Worm (Caenorhabditis elegans) whole organism, L3 larva: ENCODE data around the gene dab-1.

Experiments
- ZK546.5 ChIP-seq: sonication (generic microtip); optimal IDR thresholded peaks from 2 replicates; lab custom pipeline; 2017; ENCODE audit warnings: missing biosample characterization, missing genetic modification characterization
- aly-2 ChIP-seq: fragments of 150-350 bp; optimal IDR thresholded peaks from 2 replicates; lab custom pipeline; 2014; ENCODE audit warnings: missing biosample characterization, missing genetic modification characterization
- ceh-28 ChIP-seq: fragments of 150-350 bp; optimal IDR thresholded peaks from 2 replicates; lab custom pipeline; 2014; ENCODE audit warnings: missing biosample characterization, missing genetic modification reagents, missing genetic modification characterization
- ceh-82 ChIP-seq: fragments of 150-350 bp; optimal IDR thresholded peaks from 2 replicates; lab custom pipeline; 2014; ENCODE audit warnings: missing biosample characterization, missing genetic modification characterization
- ceh-9 ChIP-seq: sonication (generic microtip); optimal IDR thresholded peaks from 2 replicates; lab custom pipeline; 2018; ENCODE audit warnings: missing biosample characterization, missing genetic modification characterization
- daf-12 ChIP-seq: fragments of 150-350 bp; optimal IDR thresholded peaks from 2 replicates; lab custom pipeline; 2014; ENCODE audit warnings: missing biosample characterization, missing genetic modification reagents, missing genetic modification characterization
- egl-27 ChIP-seq: sonication (generic microtip); optimal IDR thresholded peaks from 4 replicates; lab custom pipeline; 2017; ENCODE audit warnings: missing biosample characterization, missing genetic modification reagents, missing genetic modification characterization
- elt-1 ChIP-seq: fragments of 150-350 bp; optimal IDR thresholded peaks from 2 replicates; lab custom pipeline; 2014; ENCODE audit warnings: missing biosample characterization, missing genetic modification characterization
- elt-2 ChIP-seq: sonication (generic microtip); optimal IDR thresholded peaks from 2 replicates; lab custom pipeline; 2016; ENCODE audit warnings: missing genetic modification reagents, mild to moderate bottlenecking, missing genetic modification characterization, missing compliant biosample characterization
- elt-3 ChIP-seq, 3 experiments: fragments of 150-350 bp in 1 of 3; sonication (generic microtip) in 2 of 3; optimal IDR thresholded peaks; 2 replicates in 2 of 3; 4 replicates in 1 of 3; lab custom pipeline; 2014 to 2017; ENCODE audit warnings: missing biosample characterization in 3 of 3, missing genetic modification characterization in 3 of 3
- eor-1 ChIP-seq, 2 experiments: fragments of 150-350 bp; optimal IDR thresholded peaks; 2 replicates each; lab custom pipeline; 2014 to 2018; ENCODE audit warnings: missing biosample characterization in 2 of 2, missing genetic modification characterization in 2 of 2
- fkh-2 ChIP-seq: fragments of 150-350 bp; optimal IDR thresholded peaks from 2 replicates; lab custom pipeline; 2014; ENCODE audit warnings: missing biosample characterization, missing genetic modification reagents, missing genetic modification characterization
- fos-1 ChIP-seq: fragments of 150-350 bp; optimal IDR thresholded peaks from 2 replicates; lab custom pipeline; 2014; ENCODE audit warnings: missing biosample characterization, missing genetic modification characterization
- hmg-11 ChIP-seq: sonication (generic microtip); optimal IDR thresholded peaks from 2 replicates; lab custom pipeline; 2016; ENCODE audit warnings: missing genetic modification characterization, missing compliant biosample characterization
- lin-39 ChIP-seq: fragments of 150-350 bp; optimal IDR thresholded peaks from 2 replicates; lab custom pipeline; 2018; ENCODE audit warnings: missing biosample characterization, missing genetic modification reagents, missing genetic modification characterization
- mdl-1 ChIP-seq: fragments of 150-350 bp; optimal IDR thresholded peaks from 2 replicates; lab custom pipeline; 2014; ENCODE audit warnings: missing biosample characterization, missing genetic modification characterization
- nhr-11 ChIP-seq: fragments of 150-350 bp; optimal IDR thresholded peaks from 2 replicates; lab custom pipeline; 2014; ENCODE audit warnings: missing biosample characterization, missing genetic modification characterization
- nhr-23 ChIP-seq: fragments of 150-350 bp; optimal IDR thresholded peaks from 2 replicates; lab custom pipeline; 2014; ENCODE audit warnings: missing biosample characterization, missing genetic modification reagents, missing genetic modification characterization
- nhr-237 ChIP-seq: fragments of 150-350 bp; optimal IDR thresholded peaks from 2 replicates; lab custom pipeline; 2014; ENCODE audit warnings: missing biosample characterization, missing genetic modification characterization
- nhr-25 ChIP-seq: sonication (generic microtip); optimal IDR thresholded peaks from 2 replicates; lab custom pipeline; 2017; ENCODE audit warnings: missing biosample characterization, missing genetic modification characterization
- nhr-28 ChIP-seq: fragments of 150-350 bp; optimal IDR thresholded peaks from 2 replicates; lab custom pipeline; 2014; ENCODE audit warnings: missing biosample characterization, missing genetic modification characterization
- nhr-43 ChIP-seq: sonication (generic microtip); optimal IDR thresholded peaks from 2 replicates; lab custom pipeline; 2016; ENCODE audit warnings: mild to moderate bottlenecking, missing genetic modification characterization, missing compliant biosample characterization; ENCODE audit not compliant: poor library complexity, severe bottlenecking
- nhr-76 ChIP-seq: fragments of 150-350 bp; sonication (generic microtip); optimal IDR thresholded peaks from 5 replicates; lab custom pipeline; 2014; ENCODE audit warnings: missing biosample characterization, missing genetic modification characterization
- nhr-77 ChIP-seq: fragments of 150-350 bp; optimal IDR thresholded peaks from 2 replicates; lab custom pipeline; 2014; ENCODE audit warnings: missing biosample characterization, missing genetic modification characterization
- pha-4 ChIP-seq: fragments of 150-350 bp; optimal IDR thresholded peaks from 2 replicates; lab custom pipeline; 2014; ENCODE audit warnings: missing biosample characterization, missing genetic modification reagents, missing genetic modification characterization
- pqm-1 ChIP-seq: fragments of 150-350 bp; optimal IDR thresholded peaks from 2 replicates; lab custom pipeline; 2017; ENCODE audit warnings: missing biosample characterization, missing genetic modification characterization, inconsistent platforms
- sea-2 ChIP-seq: fragments of 150-350 bp; sonication (generic microtip); optimal IDR thresholded peaks from 4 replicates; lab custom pipeline; 2014; ENCODE audit warnings: missing biosample characterization, missing genetic modification reagents, missing genetic modification characterization
- skn-1 ChIP-seq: fragments of 150-350 bp; optimal IDR thresholded peaks from 2 replicates; lab custom pipeline; 2014; ENCODE audit warnings: missing biosample characterization, missing genetic modification characterization
- unc-39 ChIP-seq: sonication (generic microtip); optimal IDR thresholded peaks from 4 replicates; lab custom pipeline; 2017; ENCODE audit warnings: missing biosample characterization, missing genetic modification characterization
- ztf-11 ChIP-seq: fragments of 150-350 bp; optimal IDR thresholded peaks from 2 replicates; lab custom pipeline; 2014; ENCODE audit warnings: missing biosample characterization, missing genetic modification characterization
- ztf-4 ChIP-seq: fragments of 150-350 bp; optimal IDR thresholded peaks from 2 replicates; lab custom pipeline; 2014; ENCODE audit warnings: missing biosample characterization, missing genetic modification characterization

Gene dab-1

DNA sequence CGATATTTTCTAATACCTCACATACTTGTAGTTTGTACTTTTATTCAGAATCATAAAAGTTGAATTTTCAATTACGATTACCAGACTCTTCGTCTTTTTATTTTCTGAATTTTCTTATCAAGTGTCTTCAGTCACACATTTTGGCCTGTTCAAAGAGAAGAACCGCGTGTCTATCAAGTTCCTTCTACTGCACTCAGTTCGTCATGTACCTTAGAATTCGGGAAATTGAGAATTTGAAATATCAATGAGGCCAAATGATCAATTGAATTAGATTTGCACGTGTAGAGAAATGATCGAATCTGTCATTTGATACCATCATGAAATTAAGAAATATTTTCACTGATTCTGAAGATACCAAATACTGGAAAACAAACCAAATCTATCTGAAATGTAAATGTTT lies 41.4 kb downstream of the dab-1 start:
- TF ChIP-seq nhr-23 (tag; lab: Kevin White, UChicago): peak; percentile 51
- TF ChIP-seq nhr-43 (tag; lab: Kevin White, UChicago): peak; percentile 27
- TF ChIP-seq ztf-4 (tag; lab: Kevin White, UChicago): no peak
- TF ChIP-seq nhr-25 (tag; lab: Kevin White, UChicago): peak; percentile 16
- no peak for TF ChIP-seq unc-39
- TF ChIP-seq nhr-76 (tag; lab: Kevin White, UChicago): no peak
- no peak for TF ChIP-seq pha-4
- TF ChIP-seq, all 47 proteins: peak for 3

DNA sequence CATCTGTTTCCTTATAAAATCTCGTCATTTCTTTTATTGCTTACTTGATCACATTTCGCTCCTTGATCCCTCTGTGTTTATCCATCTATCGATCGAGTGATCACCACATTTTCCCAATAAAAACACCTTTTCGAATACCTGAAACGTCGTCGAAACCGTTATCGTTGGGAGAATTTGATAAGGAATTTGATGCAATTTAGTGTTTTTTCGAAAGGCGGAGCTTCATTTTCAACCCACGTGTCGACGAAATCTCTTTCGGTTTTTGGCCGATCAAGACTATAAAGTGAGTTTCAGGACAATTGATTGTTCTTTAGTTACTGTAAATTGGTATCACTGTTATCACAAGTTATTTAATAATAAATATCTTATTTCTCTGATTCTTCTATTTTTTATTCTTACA lies 42.4 kb downstream of the dab-1 start, which contains the start of gene srdh-1:
Gene srdh-1, plus strand, starts transcription at position 43 of the 400 bp plus-strand sequence.
- TF ChIP-seq fos-1 (tag; lab: Kevin White, UChicago) (no peak), nhr-77 (no peak), nhr-43 (tag; lab: Kevin White, UChicago) (peak; percentile 13), lin-39 (tag; lab: Kevin White, UChicago) (no peak), elt-1 (no peak), nhr-76 (tag; lab: Kevin White, UChicago) (no peak), nhr-11 (tag; lab: Kevin White, UChicago) (no peak), mdl-1 (no peak)

- TF ChIP-seq elt-3 (tag; optimal IDR thresholded peaks at IDR 0.05; lab: Kevin White, UChicago) (peak in 2 of 3 experiments; percentile 29 to 63), sea-2 (no peak), nhr-23 (tag; lab: Kevin White, UChicago) (peak; percentile 13), pqm-1 (tag; lab: Kevin White, UChicago) (peak; percentile 12), ztf-11 (tag; lab: Kevin White, UChicago) (no peak), elt-2 (tag; lab: Kevin White, UChicago) (peak; percentile 82)
- TF ChIP-seq, all 47 proteins: peak for 4
These were observed 44.4 kb downstream of the dab-1 start for ce11 chrII:8266559-8266958.

DNA sequence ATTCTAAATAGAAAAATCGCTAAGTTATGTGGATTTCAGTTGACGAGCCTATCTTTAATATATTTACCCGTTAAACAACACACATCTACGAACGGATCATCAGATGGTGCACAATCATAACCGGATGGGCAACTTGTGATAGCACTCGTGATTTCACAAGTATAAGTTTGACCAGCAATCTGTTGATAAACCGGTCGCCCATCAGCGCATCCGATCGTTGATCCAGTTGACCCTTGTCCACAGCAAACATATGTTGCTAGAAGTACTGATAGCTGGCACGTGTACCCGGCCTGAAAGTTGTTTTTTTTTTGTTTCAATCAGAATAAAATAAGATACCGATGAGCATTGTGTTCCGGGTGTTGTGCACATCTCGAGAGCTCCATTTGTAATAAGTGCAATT lies 45.5 kb downstream of the dab-1 start:
- no peak for TF ChIP-seq eor-1 (tag; optimal IDR thresholded peaks at IDR 0.05; lab: Kevin White, UChicago)
- TF ChIP-seq nhr-43 (tag; lab: Kevin White, UChicago): peak; percentile 2

DNA sequence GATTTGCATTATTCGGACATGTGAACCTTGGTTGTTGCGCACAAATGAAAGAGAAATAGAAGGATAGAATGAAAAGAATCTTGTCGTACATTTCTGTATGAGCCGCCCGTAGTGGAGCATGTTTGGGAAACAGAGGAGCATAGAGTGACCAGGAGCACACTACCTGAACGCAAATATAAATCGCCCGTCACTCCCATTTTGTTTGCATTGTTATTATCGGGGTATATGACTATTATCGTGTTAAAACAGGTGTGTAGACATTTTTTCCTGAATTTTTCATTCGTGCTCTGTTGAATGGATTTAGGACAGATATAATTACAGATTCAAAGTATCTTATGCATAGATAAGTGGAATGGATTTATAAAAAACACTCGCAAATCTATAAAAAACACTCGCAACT lies 47.2 kb downstream of the dab-1 start, which contains the start of gene K01C8.2:
Gene K01C8.2, minus strand, starts transcription at position 101 of the 400 bp plus-strand sequence.
- TF ChIP-seq nhr-11 (tag; lab: Kevin White, UChicago) (no peak), ZK546.5 (tag; lab: Kevin White, UChicago) (no peak), ceh-82 (no peak), nhr-43 (tag; lab: Kevin White, UChicago) (no peak), nhr-237 (no peak), hmg-11 (tag; lab: Kevin White, UChicago) (no peak), unc-39 (no peak), egl-27 (tag; lab: Kevin White, UChicago) (no peak), elt-2 (tag; lab: Kevin White, UChicago) (no peak), sea-2 (no peak), nhr-28 (tag; lab: Kevin White, UChicago) (no peak), ceh-9 (no peak)

DNA sequence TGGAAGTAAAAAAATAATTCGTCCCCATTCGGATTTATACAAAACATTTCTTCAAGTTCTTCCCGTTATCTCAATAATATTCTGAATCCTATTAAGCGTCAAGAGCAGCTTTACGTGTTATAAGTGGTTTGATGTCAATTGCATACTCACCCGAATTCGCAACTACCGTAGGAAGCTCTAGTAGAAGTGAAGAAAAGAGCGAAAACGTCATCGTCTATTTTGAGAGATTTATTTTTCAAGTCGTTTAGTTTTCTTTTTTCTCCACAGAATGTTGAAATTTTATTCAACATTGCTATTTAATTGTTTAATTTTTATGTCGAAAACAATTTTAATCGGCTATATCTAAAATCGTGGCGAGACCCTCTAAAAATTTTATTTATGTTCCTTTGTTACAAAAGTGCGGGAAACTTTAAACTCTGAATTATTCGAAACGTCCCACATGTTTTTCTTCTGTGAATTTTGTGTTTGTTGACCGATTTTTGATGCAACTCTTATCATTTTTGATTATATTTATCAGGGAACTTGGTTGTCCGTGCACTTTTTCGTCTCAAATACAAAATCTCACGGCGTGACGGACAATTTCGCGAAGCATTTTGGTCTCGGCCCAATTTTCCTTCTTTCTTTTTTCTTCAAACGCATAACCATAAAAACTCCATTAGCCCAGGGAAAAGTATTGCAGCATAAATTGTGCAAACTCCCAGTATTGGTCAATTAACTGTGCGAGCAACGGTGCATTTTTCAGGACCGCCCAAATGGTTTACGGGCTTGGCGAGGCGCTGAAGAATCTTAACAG lies 47.9 kb downstream of the dab-1 start, which contains the start of gene tdc-1:
Gene tdc-1, plus strand, starts transcription at position 743 of the 793 bp plus-strand sequence.
- no peak for TF ChIP-seq ZK546.5 (tag; lab: Kevin White, UChicago)

DNA sequence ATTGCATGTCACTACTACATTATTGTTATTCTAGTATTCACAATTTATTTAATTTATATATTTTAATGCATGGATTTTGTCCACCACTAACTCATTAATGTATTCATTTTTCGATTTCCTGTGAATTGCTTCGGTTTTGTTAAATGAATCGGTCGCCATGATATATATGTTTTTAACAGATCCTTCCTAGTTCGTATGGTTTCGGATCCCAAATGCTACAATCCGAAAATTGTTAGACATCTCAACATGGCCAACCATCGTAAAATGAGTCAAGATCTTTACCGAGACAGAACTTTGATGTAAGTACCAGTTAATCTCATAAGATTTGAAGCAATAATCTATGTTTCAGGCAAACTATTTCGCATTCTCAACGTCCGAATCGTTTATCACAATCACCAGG lies 50.9 kb downstream of the dab-1 start:
- no peak for TF ChIP-seq skn-1
- TF ChIP-seq pha-4: no peak
- no peak for TF ChIP-seq egl-27 (tag; lab: Kevin White, UChicago)
- TF ChIP-seq aly-2 (tag; lab: Kevin White, UChicago): no peak
- TF ChIP-seq ztf-11 (tag; lab: Kevin White, UChicago): no peak
- no peak for TF ChIP-seq ceh-82
- no peak for TF ChIP-seq daf-12 (tag; lab: Kevin White, UChicago)
- no peak for TF ChIP-seq fkh-2 (tag; lab: Kevin White, UChicago)
- no peak for TF ChIP-seq elt-1
- no peak for TF ChIP-seq ceh-28 (tag; lab: Kevin White, UChicago)
- no peak for TF ChIP-seq hmg-11 (tag; lab: Kevin White, UChicago)
